Fruit fly (Drosophila melanogaster) whole organism, wandering third instar larva: ENCODE results near the gene PpD3.

Source experiments
- Abd-B ChIP-seq: fragments of >200 bp; optimal IDR thresholded peaks from 2 replicates; lab custom pipeline; 2017; ENCODE audit warnings: missing biosample characterization, missing genetic modification characterization
- CG32264 ChIP-seq: fragments of 200-800 bp; sonication (Bioruptor generic); optimal IDR thresholded peaks from 2 replicates; lab custom pipeline; 2016; ENCODE audit warnings: missing biosample characterization, missing genetic modification characterization
- CG9705 ChIP-seq: fragments of 200-800 bp; sonication (Bioruptor generic); optimal IDR thresholded peaks from 2 replicates; lab custom pipeline; 2018; ENCODE audit warnings: missing biosample characterization, mild to moderate bottlenecking, missing genetic modification characterization
- CrebA ChIP-seq: fragments of 200-800 bp; sonication (Bioruptor generic); optimal IDR thresholded peaks from 2 replicates; lab custom pipeline; 2016; ENCODE audit warnings: missing biosample characterization, mild to moderate bottlenecking, missing genetic modification characterization, borderline replicate concordance
- Dfd ChIP-seq: fragments of >200 bp; optimal IDR thresholded peaks from 2 replicates; lab custom pipeline; 2017; ENCODE audit warnings: missing biosample characterization, missing genetic modification characterization
- Dif ChIP-seq: fragments of 200-275, 200-300 bp; sonication (Bioruptor generic); optimal IDR thresholded peaks from 2 replicates; lab custom pipeline; 2018; ENCODE audit warnings: missing biosample characterization, missing genetic modification characterization; ENCODE audit not compliant: partially characterized antibody
- GATAd ChIP-seq: sonication (Bioruptor generic); optimal IDR thresholded peaks from 2 replicates; lab custom pipeline; 2016; ENCODE audit warnings: missing biosample characterization, missing genetic modification characterization
- HLH106 ChIP-seq: fragments of 200-800 bp; optimal IDR thresholded peaks from 3 replicates; lab custom pipeline; 2019; ENCODE audit warnings: missing biosample characterization, mild to moderate bottlenecking, missing genetic modification characterization, moderate library complexity
- Hnf4 ChIP-seq: fragments of 200-800 bp; sonication (Bioruptor generic); optimal IDR thresholded peaks from 2 replicates; lab custom pipeline; 2016; ENCODE audit warnings: missing biosample characterization, mild to moderate bottlenecking, missing genetic modification characterization
- Hr78 ChIP-seq: fragments of >200 bp; optimal IDR thresholded peaks from 2 replicates; lab custom pipeline; 2017; ENCODE audit warnings: missing biosample characterization, missing genetic modification characterization
- Hr83 ChIP-seq: fragments of 200-300 bp; sonication (Bioruptor generic); optimal IDR thresholded peaks from 2 replicates; lab custom pipeline; 2016; ENCODE audit warnings: missing biosample characterization, mild to moderate bottlenecking, missing genetic modification characterization, moderate library complexity; ENCODE audit not compliant: poor library complexity, severe bottlenecking
- Jra ChIP-seq: sonication (Bioruptor generic); optimal IDR thresholded peaks from 2 replicates; lab custom pipeline; 2016; ENCODE audit warnings: missing biosample characterization, missing genetic modification characterization
- Mio ChIP-seq: sonication (Bioruptor generic); optimal IDR thresholded peaks from 2 replicates; lab custom pipeline; 2016; ENCODE audit warnings: missing biosample characterization, missing genetic modification characterization
- Myc ChIP-seq: fragments of >200 bp; optimal IDR thresholded peaks from 2 replicates; lab custom pipeline; 2017
- N ChIP-seq: fragments of >200 bp; optimal IDR thresholded peaks from 2 replicates; lab custom pipeline; 2018; ENCODE audit warnings: missing biosample characterization, missing external identifiers, missing genetic modification characterization
- OdsH ChIP-seq: fragments of 200-800 bp; sonication (Bioruptor generic); optimal IDR thresholded peaks from 2 replicates; lab custom pipeline; 2016; ENCODE audit warnings: missing biosample characterization, mild to moderate bottlenecking, missing genetic modification characterization
- Rel ChIP-seq, 2 experiments: fragments of 200-800 bp; sonication (Bioruptor generic) in 1 of 2; optimal IDR thresholded peaks; 2 replicates in 1 of 2; 3 replicates in 1 of 2; lab custom pipeline; 2016 to 2019; ENCODE audit warnings: mild to moderate bottlenecking in 2 of 2, missing biosample characterization in 2 of 2, missing genetic modification characterization in 2 of 2, moderate library complexity in 1 of 2
- Sp1 ChIP-seq: fragments of 200-800 bp; sonication (Bioruptor generic); optimal IDR thresholded peaks from 3 replicates; lab custom pipeline; 2019; ENCODE audit warnings: missing biosample characterization, mild to moderate bottlenecking, missing genetic modification characterization, moderate library complexity
- Vsx2 ChIP-seq: fragments of 200-300, 225-300 bp; sonication (Bioruptor generic); optimal IDR thresholded peaks from 2 replicates; lab custom pipeline; 2018; ENCODE audit warnings: missing biosample characterization, missing genetic modification characterization; ENCODE audit not compliant: partially characterized antibody
- br ChIP-seq: fragments of 200-800 bp; sonication (Bioruptor generic); optimal IDR thresholded peaks from 2 replicates; lab custom pipeline; 2016; ENCODE audit warnings: missing biosample characterization, missing genetic modification characterization
- brk ChIP-seq: fragments of 200-800 bp; sonication (Bioruptor generic); optimal IDR thresholded peaks from 2 replicates; lab custom pipeline; 2016; ENCODE audit warnings: missing biosample characterization, mild to moderate bottlenecking, missing genetic modification characterization
- dl ChIP-seq, 2 experiments: fragments of 175-275, 200-275 bp in 1 of 2; fragments of 200-275 bp in 1 of 2; sonication (Bioruptor generic); optimal IDR thresholded peaks; lab custom pipeline; 2018; ENCODE audit warnings: mild to moderate bottlenecking in 2 of 2, missing biosample characterization in 2 of 2, missing genetic modification characterization in 2 of 2, moderate library complexity in 2 of 2; ENCODE audit not compliant: partially characterized antibody in 2 of 2, insufficient read depth in 1 of 2
- dmrt93B ChIP-seq: fragments of 200-800 bp; sonication (Bioruptor generic); optimal IDR thresholded peaks from 2 replicates; lab custom pipeline; 2018; ENCODE audit warnings: missing biosample characterization, mild to moderate bottlenecking, missing genetic modification characterization
- dsf ChIP-seq: sonication (Bioruptor generic); optimal IDR thresholded peaks from 2 replicates; lab custom pipeline; 2016; ENCODE audit warnings: missing biosample characterization, missing genetic modification characterization, borderline replicate concordance
- ey ChIP-seq: fragments of 200-800 bp; sonication (Bioruptor generic); optimal IDR thresholded peaks from 2 replicates; lab custom pipeline; 2016; ENCODE audit warnings: missing biosample characterization, missing genetic modification characterization
- foxo ChIP-seq, 2 experiments: fragments of 200-800 bp; sonication (Bioruptor generic); optimal IDR thresholded peaks; 2 replicates in 1 of 2; 3 replicates in 1 of 2; lab custom pipeline; 2016 to 2017; ENCODE audit warnings: missing biosample characterization in 2 of 2, missing genetic modification characterization in 2 of 2
- fru ChIP-seq: fragments of 200-800 bp; sonication (Bioruptor generic); optimal IDR thresholded peaks from 3 replicates; lab custom pipeline; 2016; ENCODE audit warnings: missing biosample characterization, mild to moderate bottlenecking, missing genetic modification characterization
- h ChIP-seq: fragments of 200-800 bp; sonication (Bioruptor generic); optimal IDR thresholded peaks from 3 replicates; lab custom pipeline; 2016; ENCODE audit warnings: missing biosample characterization, mild to moderate bottlenecking, missing genetic modification characterization
- jim ChIP-seq: fragments of 175-275, 200-325 bp; sonication (Bioruptor generic); optimal IDR thresholded peaks from 2 replicates; lab custom pipeline; 2016; ENCODE audit warnings: missing biosample characterization, mild to moderate bottlenecking, missing genetic modification characterization
- lola ChIP-seq: fragments of >200 bp; optimal IDR thresholded peaks from 2 replicates; lab custom pipeline; 2017; ENCODE audit warnings: missing biosample characterization, missing genetic modification characterization
- pan ChIP-seq: fragments of >200 bp; optimal IDR thresholded peaks from 2 replicates; lab custom pipeline; 2017
- psq ChIP-seq: fragments of 200-800 bp; sonication (Bioruptor generic); optimal IDR thresholded peaks from 3 replicates; lab custom pipeline; 2017; ENCODE audit warnings: missing biosample characterization, mild to moderate bottlenecking, missing genetic modification characterization, moderate library complexity
- rgr ChIP-seq: fragments of 200-800 bp; sonication (Bioruptor generic); optimal IDR thresholded peaks from 3 replicates; lab custom pipeline; 2016; ENCODE audit warnings: missing biosample characterization, mild to moderate bottlenecking, missing genetic modification characterization
- sage ChIP-seq: fragments of 200-800 bp; sonication (Bioruptor generic); optimal IDR thresholded peaks from 2 replicates; lab custom pipeline; 2016; ENCODE audit warnings: missing biosample characterization, mild to moderate bottlenecking, missing genetic modification characterization
- sv ChIP-seq: fragments of 200-800 bp; sonication (Bioruptor generic); optimal IDR thresholded peaks from 3 replicates; lab custom pipeline; 2016; ENCODE audit warnings: missing biosample characterization, missing genetic modification characterization
- tai ChIP-seq: sonication (Bioruptor generic); optimal IDR thresholded peaks from 2 replicates; lab custom pipeline; 2016; ENCODE audit warnings: missing biosample characterization, missing genetic modification characterization
- usp ChIP-seq: fragments of >200 bp; optimal IDR thresholded peaks from 2 replicates; lab custom pipeline; 2017; ENCODE audit warnings: missing biosample characterization, missing genetic modification characterization
- woc ChIP-seq: sonication (Bioruptor generic); optimal IDR thresholded peaks from 2 replicates; lab custom pipeline; 2016; ENCODE audit warnings: missing biosample characterization, mild to moderate bottlenecking, missing genetic modification characterization

The PpD3 gene

dm6 chr3R:9791177-9791806 is 43.6 kb downstream of the PpD3 start, which contains the start of the genes CG12945 and CG8507:
Gene CG12945 (minus strand): TSS chr3R:9791221.
Gene CG8507 (plus strand): TSS chr3R:9791483.
- peak; percentile 48 for TF ChIP-seq psq (GFP tag; lab: Kevin White, UChicago)
- TF ChIP-seq sage (GFP tag; lab: Kevin White, UChicago): no peak
- TF ChIP-seq Dif (GFP tag; lab: Kevin White, UChicago): no peak
- TF ChIP-seq jim (GFP tag; lab: Kevin White, UChicago): no peak
- peak; percentile 92 for TF ChIP-seq Myc (lab: Kevin White, UChicago)
- TF ChIP-seq Sp1: peak; percentile 68
- no peak for TF ChIP-seq brk (GFP tag; lab: Kevin White, UChicago)
- TF ChIP-seq Jra (GFP tag; lab: Kevin White, UChicago): peak; percentile 37
- TF ChIP-seq Mio: no peak
- no peak for TF ChIP-seq pan (lab: Kevin White, UChicago)
- TF ChIP-seq N (GFP tag; lab: Kevin White, UChicago): no peak
- TF ChIP-seq HLH106 (tag; lab: Kevin White, UChicago): peak; percentile 76
- TF ChIP-seq Abd-B (GFP tag; lab: Kevin White, UChicago): no peak
- peak; percentile 46 for TF ChIP-seq ey (GFP tag; lab: Kevin White, UChicago)
- TF ChIP-seq CG9705: peak; percentile 52
- no peak for TF ChIP-seq rgr (GFP tag; lab: Kevin White, UChicago)
- no peak for TF ChIP-seq CG32264
- peak; percentile 91 for TF ChIP-seq woc
- no peak for TF ChIP-seq usp
- no peak for TF ChIP-seq dmrt93B (GFP tag; lab: Kevin White, UChicago)
- TF ChIP-seq Hnf4: no peak
- no peak for TF ChIP-seq fru (GFP tag; lab: Kevin White, UChicago)
- TF ChIP-seq CrebA (GFP tag; lab: Kevin White, UChicago): no peak
- no peak for TF ChIP-seq dsf (GFP tag; lab: Kevin White, UChicago)
- TF ChIP-seq sv: peak; percentile 43
- no peak for TF ChIP-seq dl (GFP tag; optimal IDR thresholded peaks at IDR 0.05; lab: Kevin White, UChicago; ENCODE audit: insufficient read depth in 1 of 2, partially characterized antibody in 2 of 2)
- no peak for TF ChIP-seq lola
- TF ChIP-seq tai (GFP tag; lab: Kevin White, UChicago): no peak
- TF ChIP-seq OdsH (GFP tag; lab: Kevin White, UChicago): peak; percentile 23
- peak; percentile 32 for TF ChIP-seq br (GFP tag; lab: Kevin White, UChicago)
- TF ChIP-seq h (GFP tag; lab: Kevin White, UChicago): peak; percentile 65
- no peak for TF ChIP-seq Dfd (GFP tag; lab: Kevin White, UChicago)
- peak in 1 of 2 experiments; percentile 68 for TF ChIP-seq foxo (GFP tag; optimal IDR thresholded peaks at IDR 0.05; lab: Kevin White, UChicago)
- no peak for TF ChIP-seq GATAd (GFP tag; lab: Kevin White, UChicago)
- TF ChIP-seq Hr78 (GFP tag; lab: Kevin White, UChicago): no peak
- no peak for TF ChIP-seq Hr83 (GFP tag; lab: Kevin White, UChicago)
- no peak for TF ChIP-seq Rel (GFP tag; optimal IDR thresholded peaks at IDR 0.05; lab: Kevin White, UChicago)
- TF ChIP-seq Rel (tag; optimal IDR thresholded peaks at IDR 0.05; lab: Kevin White, UChicago): peak; percentile 94
- TF ChIP-seq Vsx2 (GFP tag; lab: Kevin White, UChicago): no peak

- TF ChIP-seq dmrt93B (GFP tag; lab: Kevin White, UChicago): no peak
- TF ChIP-seq rgr (GFP tag; lab: Kevin White, UChicago): no peak
- TF ChIP-seq dl (GFP tag; optimal IDR thresholded peaks at IDR 0.05; lab: Kevin White, UChicago; ENCODE audit: insufficient read depth in 1 of 2, partially characterized antibody in 2 of 2): no peak
- no peak for TF ChIP-seq OdsH (GFP tag; lab: Kevin White, UChicago)
- no peak for TF ChIP-seq psq (GFP tag; lab: Kevin White, UChicago)
- peak; percentile 19 for TF ChIP-seq HLH106 (tag; lab: Kevin White, UChicago)
- TF ChIP-seq lola: no peak
- TF ChIP-seq tai (GFP tag; lab: Kevin White, UChicago): no peak
- TF ChIP-seq foxo (GFP tag; optimal IDR thresholded peaks at IDR 0.05; lab: Kevin White, UChicago): peak in 1 of 2 experiments; percentile 29
- TF ChIP-seq Sp1: peak; percentile 11
- TF ChIP-seq jim (GFP tag; lab: Kevin White, UChicago): no peak
- TF ChIP-seq Mio: no peak
- TF ChIP-seq pan (lab: Kevin White, UChicago): no peak
- TF ChIP-seq Abd-B (GFP tag; lab: Kevin White, UChicago): no peak
- no peak for TF ChIP-seq Rel (GFP tag; optimal IDR thresholded peaks at IDR 0.05; lab: Kevin White, UChicago)
- TF ChIP-seq Rel (tag; optimal IDR thresholded peaks at IDR 0.05; lab: Kevin White, UChicago): peak; percentile 41
- no peak for TF ChIP-seq CG9705
- no peak for TF ChIP-seq GATAd (GFP tag; lab: Kevin White, UChicago)
- TF ChIP-seq Myc (lab: Kevin White, UChicago): no peak
- TF ChIP-seq woc: peak; percentile 24
- no peak for TF ChIP-seq N (GFP tag; lab: Kevin White, UChicago)
- TF ChIP-seq ey (GFP tag; lab: Kevin White, UChicago): no peak
- TF ChIP-seq Dfd (GFP tag; lab: Kevin White, UChicago): no peak
- no peak for TF ChIP-seq brk (GFP tag; lab: Kevin White, UChicago)
- TF ChIP-seq CrebA (GFP tag; lab: Kevin White, UChicago): no peak
- TF ChIP-seq usp: no peak
- TF ChIP-seq Jra (GFP tag; lab: Kevin White, UChicago): no peak
- peak; percentile 29 for TF ChIP-seq h (GFP tag; lab: Kevin White, UChicago)
- TF ChIP-seq dsf (GFP tag; lab: Kevin White, UChicago): no peak
- no peak for TF ChIP-seq br (GFP tag; lab: Kevin White, UChicago)
- TF ChIP-seq CG32264: no peak
- no peak for TF ChIP-seq Dif (GFP tag; lab: Kevin White, UChicago)
- peak; percentile 11 for TF ChIP-seq sv
- no peak for TF ChIP-seq Hr78 (GFP tag; lab: Kevin White, UChicago)
- no peak for TF ChIP-seq fru (GFP tag; lab: Kevin White, UChicago)
- TF ChIP-seq Hr83 (GFP tag; lab: Kevin White, UChicago): no peak
- no peak for TF ChIP-seq Hnf4
- TF ChIP-seq Vsx2 (GFP tag; lab: Kevin White, UChicago): no peak
- TF ChIP-seq sage (GFP tag; lab: Kevin White, UChicago): no peak
Observed at dm6 chr3R:9793018-9793417, 45.3 kb downstream of the PpD3 start, which contains the start of gene CG8516. Gene CG8516 (plus strand): TSS chr3R:9793295.
